Worm (Caenorhabditis elegans) whole organism, midembryonic: ENCODE data around the gene isw-1.
A peak's percentile ranks its signal among the peaks of the same experiment; 100 is the strongest.

Experiments
- T22C8.4 ChIP-seq: fragments of 200-800 bp; sonication (Bioruptor generic); IDR thresholded peaks from 2 replicates; pipeline ENCODE4 v1.3.6; 2022; ENCODE audit warnings: missing genetic modification characterization, missing compliant biosample characterization
- cog-1 ChIP-seq: sonication (generic microtip); optimal IDR thresholded peaks from 2 replicates; lab custom pipeline; 2016; ENCODE audit warnings: missing genetic modification characterization, missing compliant biosample characterization
- flt-1 ChIP-seq: fragments of 200-800 bp; sonication (Bioruptor generic); IDR thresholded peaks from 2 replicates; pipeline ENCODE4 v1.3.6; 2022; ENCODE audit warnings: missing genetic modification characterization, missing compliant biosample characterization
- klf-2 ChIP-seq: fragments of 200-800 bp; sonication (Bioruptor generic); conservative IDR thresholded peaks from 2 replicates; pipeline ENCODE4 v1.3.6; 2022; ENCODE audit warnings: missing genetic modification reagents, missing genetic modification characterization, missing compliant biosample characterization
- med-1 ChIP-seq: sonication (generic microtip); optimal IDR thresholded peaks from 2 replicates; lab custom pipeline; 2017; ENCODE audit warnings: missing genetic modification characterization, mild to moderate bottlenecking, missing compliant biosample characterization, antibody characterized with exemption, missing genetic modification reagents; ENCODE audit not compliant: insufficient read depth
- ref-1 ChIP-seq: fragments of 200-800 bp; sonication (Bioruptor generic); conservative IDR thresholded peaks from 2 replicates; pipeline ENCODE4 v1.3.6; 2022; ENCODE audit warnings: missing genetic modification reagents, missing genetic modification characterization, missing compliant biosample characterization
- tab-1 ChIP-seq: fragments of 200-800 bp; sonication (Bioruptor generic); IDR thresholded peaks from 2 replicates; pipeline ENCODE4 v1.3.6; 2022; ENCODE audit warnings: missing genetic modification characterization, missing compliant biosample characterization
- ztf-23 ChIP-seq: fragments of 200-800 bp; sonication (Bioruptor generic); IDR thresholded peaks from 2 replicates; pipeline ENCODE4 v1.3.6; 2022; ENCODE audit warnings: missing genetic modification reagents, missing genetic modification characterization, missing compliant biosample characterization
- ztf-29 ChIP-seq: fragments of 200-800 bp; sonication (Bioruptor generic); IDR thresholded peaks from 2 replicates; pipeline ENCODE4 v1.3.6; 2022; ENCODE audit warnings: missing genetic modification reagents, missing genetic modification characterization, missing compliant biosample characterization

isw-1 gene

ce11 chrIII:6661660-6662059, 48.2 kb downstream of the isw-1 start:
- TF ChIP-seq ztf-29 (GFP tag; lab: Robert Waterston, UW) (peak; percentile 68; the same call in 1 of the 2 replicates), T22C8.4 (GFP tag; lab: Robert Waterston, UW) (peak; percentile 74), ref-1 (GFP tag; lab: Robert Waterston, UW) (peak; percentile 60), klf-2 (peak; percentile 75), tab-1 (GFP tag; lab: Robert Waterston, UW) (peak; percentile 91), flt-1 (GFP tag; lab: Robert Waterston, UW) (peak; percentile 88), ztf-23 (GFP tag; lab: Robert Waterston, UW) (peak; percentile 87)

ce11 chrIII:6655830-6656229, 54.1 kb downstream of the isw-1 start:
- TF ChIP-seq klf-2 (no peak), cog-1 (tag; lab: Kevin White, UChicago) (no peak), flt-1 (GFP tag; lab: Robert Waterston, UW) (no peak), ztf-29 (GFP tag; lab: Robert Waterston, UW) (no peak), ztf-23 (GFP tag; lab: Robert Waterston, UW) (no peak), med-1 (GFP tag; lab: Kevin White, UChicago) (no peak), T22C8.4 (GFP tag; lab: Robert Waterston, UW) (no peak), ref-1 (GFP tag; lab: Robert Waterston, UW) (no peak), tab-1 (GFP tag; lab: Robert Waterston, UW) (no peak)
